Fruit fly (Drosophila melanogaster) S2 (cell line): ENCODE results near the gene Plc21C.

Experiments used
- CG8478 ChIP-seq: fragments of >200 bp; optimal IDR thresholded peaks from 2 replicates; lab custom pipeline; 2018
- CTCF ChIP-seq, 2 experiments: fragments of >200 bp; optimal IDR thresholded peaks; 2 replicates each; lab custom pipeline; 2018

DNA sequence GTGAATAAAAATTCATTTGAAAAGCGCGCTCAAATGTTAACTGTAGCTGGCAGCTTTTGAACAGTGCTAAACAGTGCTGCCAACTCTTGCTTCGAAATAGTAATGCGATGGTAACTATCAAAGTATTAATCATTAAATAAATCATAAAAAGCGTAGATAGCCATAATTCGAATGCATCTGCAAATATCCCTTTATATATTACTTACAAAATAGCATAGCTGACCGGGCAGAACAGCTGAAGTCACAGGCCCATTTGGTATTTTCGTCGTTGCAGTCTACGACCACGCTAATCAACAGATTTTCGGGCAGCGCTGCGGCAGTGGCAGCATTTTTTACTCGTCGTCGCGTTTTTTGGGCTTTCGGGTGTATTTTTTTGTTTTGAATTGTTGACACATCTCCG, at the start of gene Plc21C:
- TF ChIP-seq CG8478 (no peak), CTCF (optimal IDR thresholded peaks at IDR 0.05; lab: Kevin White, UChicago) (no peak)
